Worm (Caenorhabditis elegans): Measurements from ENCODE around the gene cwc-15.

- TF ChIP-seq nhr-76 (tag; optimal IDR thresholded peaks at IDR 0.05): no peak
- no peak for TF ChIP-seq nhr-41 (GFP tag; IDR thresholded peaks at IDR 0.05)
- TF ChIP-seq lin-39 (tag; optimal IDR thresholded peaks at IDR 0.05): no peak
- TF ChIP-seq unc-39 (tag; optimal IDR thresholded peaks at IDR 0.05): no peak
- no peak for TF ChIP-seq lsy-2 (tag; optimal IDR thresholded peaks at IDR 0.05)
- no peak for TF ChIP-seq ZK546.5 (tag; optimal IDR thresholded peaks at IDR 0.05)
Observed at ce11 chrV:16015652-16016051, 7.5 kb upstream of the cwc-15 start, which contains the start of gene str-232.
